Worm (Caenorhabditis elegans) whole organism, dauer: Measurements from ENCODE around the gene madd-2.

ENCODE experiments used
- unc-62 ChIP-seq: sonication (generic microtip); optimal IDR thresholded peaks from 2 replicates; lab custom pipeline; 2017; ENCODE audit warnings: missing biosample characterization, missing genetic modification reagents, missing genetic modification characterization

madd-2 gene

DNA sequence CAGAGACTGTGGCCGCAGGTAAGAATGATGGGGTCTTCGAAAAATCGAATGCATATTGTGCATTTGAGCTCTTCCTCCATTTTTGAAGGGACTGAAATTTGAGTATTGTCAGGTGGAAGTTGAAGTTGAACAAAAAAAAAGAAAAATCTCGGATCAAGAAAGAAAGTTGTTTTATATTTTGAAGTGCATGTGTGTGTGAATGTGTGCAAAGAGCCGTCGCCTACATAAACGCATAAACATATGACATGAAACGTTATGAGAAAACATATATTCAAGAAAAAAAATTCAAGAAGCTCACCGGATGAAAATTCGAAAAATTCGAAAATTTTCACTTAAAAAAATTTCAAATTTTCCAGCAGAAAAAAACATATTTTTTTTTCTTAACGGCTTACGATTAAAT, at the start of gene madd-2:
Gene madd-2, minus strand, starts transcription at position 101 of the 400 bp plus-strand sequence.
- no peak for TF ChIP-seq unc-62

DNA sequence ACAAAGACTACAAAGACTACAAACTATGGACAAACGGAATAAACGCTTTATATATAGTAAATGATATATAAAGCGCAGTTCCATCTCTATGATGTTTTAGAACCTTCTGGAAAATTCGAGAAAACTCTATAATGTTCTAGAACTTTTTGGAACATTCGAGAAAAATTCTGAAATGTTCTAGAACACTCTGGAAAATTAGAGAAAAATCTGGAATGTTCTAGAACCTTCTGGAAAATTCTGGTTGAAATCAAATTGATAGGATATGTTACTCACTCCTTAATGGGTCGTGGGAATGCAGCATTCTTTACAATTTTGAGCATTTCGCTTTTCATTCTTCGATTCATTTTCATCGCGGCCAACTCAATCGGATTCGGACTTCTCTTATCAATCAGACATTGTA, 43.3 kb upstream of the madd-2 start:
- TF ChIP-seq unc-62 = no peak

DNA sequence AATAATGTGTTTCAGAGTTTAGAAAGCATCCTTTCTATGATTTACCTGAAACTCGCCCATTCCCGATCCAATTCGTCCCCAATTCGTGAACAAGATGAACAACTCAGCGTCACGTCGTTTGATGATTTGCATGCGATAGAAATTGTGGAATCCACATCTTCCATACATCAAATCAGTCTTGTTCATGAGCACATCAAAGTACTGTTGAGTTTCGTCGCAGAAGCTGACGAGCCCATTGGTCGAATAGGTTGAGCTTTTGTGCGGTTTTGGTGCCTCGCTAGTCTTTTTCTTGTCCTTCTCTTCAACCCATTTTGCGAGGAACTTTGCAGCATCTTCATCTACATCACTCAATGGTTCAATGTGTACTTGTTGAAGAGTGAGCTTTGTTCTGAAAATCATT, 42.7 kb upstream of the madd-2 start:
- TF ChIP-seq unc-62 = no peak

DNA sequence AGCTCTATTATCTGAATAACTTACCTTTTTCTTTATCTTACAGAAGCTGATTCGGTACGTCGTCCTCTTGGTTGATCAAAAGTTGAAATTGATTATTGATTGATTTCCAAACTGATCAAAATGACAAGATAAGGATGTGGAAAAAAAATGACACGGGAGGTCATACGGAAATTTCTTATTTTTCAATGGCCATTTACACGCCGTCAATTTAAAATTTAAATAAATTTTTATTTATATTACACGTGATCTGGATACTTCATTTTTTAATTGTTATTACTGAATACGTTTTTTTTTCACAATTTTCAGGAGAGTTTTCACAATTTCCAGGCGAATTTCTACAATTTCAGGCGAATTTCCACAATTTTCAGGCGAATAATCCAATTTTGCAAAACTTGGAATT, 40.7 kb upstream of the madd-2 start, which contains the start of gene Y75B7B.2:
Gene Y75B7B.2, minus strand, starts transcription at position 101 of the 400 bp plus-strand sequence.
- TF ChIP-seq unc-62 = no peak

DNA sequence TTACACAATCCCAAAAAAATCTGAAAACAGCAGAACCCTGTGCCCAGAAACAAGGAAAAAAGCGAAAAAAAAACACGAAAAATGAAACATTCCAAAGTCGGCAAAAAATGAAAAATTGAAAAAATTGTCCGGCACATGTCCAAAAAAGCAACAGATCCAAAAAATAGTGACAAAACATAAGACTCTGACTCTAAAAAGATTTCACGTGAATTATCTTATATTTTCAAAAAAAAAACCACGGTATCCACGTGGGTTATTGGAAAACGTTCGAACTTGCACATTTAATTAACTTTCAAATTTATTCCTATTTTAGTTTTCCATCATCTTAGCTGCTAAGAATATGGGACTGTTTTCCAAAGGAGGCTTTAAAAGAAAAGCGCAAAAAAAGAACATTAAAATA, 35.4 kb upstream of the madd-2 start, which contains the start of gene Y75B7B.1:
Gene Y75B7B.1, plus strand, starts transcription at position 301 of the 400 bp plus-strand sequence.
- no peak for TF ChIP-seq unc-62

DNA sequence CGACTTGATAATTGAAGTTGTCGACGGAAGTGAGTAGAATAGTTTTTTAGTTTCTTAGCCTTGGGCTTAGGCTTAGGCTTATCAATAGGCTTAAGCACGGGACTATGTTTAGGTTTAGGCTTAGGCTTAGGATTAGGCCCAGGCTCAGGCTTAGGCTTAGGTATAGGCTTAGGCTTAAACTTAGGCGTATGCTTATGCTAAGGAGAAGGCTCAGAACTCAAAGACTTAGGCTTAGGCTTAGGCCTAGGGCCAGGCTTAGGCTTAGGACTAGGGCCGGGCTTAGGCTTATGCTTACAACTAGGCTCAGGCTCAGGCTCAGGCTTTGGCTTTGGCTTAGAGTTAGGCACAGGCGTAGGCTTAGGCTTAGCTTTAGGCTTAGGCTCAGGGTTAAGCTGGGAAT, 31.3 kb upstream of the madd-2 start:
- TF ChIP-seq unc-62 = no peak

DNA sequence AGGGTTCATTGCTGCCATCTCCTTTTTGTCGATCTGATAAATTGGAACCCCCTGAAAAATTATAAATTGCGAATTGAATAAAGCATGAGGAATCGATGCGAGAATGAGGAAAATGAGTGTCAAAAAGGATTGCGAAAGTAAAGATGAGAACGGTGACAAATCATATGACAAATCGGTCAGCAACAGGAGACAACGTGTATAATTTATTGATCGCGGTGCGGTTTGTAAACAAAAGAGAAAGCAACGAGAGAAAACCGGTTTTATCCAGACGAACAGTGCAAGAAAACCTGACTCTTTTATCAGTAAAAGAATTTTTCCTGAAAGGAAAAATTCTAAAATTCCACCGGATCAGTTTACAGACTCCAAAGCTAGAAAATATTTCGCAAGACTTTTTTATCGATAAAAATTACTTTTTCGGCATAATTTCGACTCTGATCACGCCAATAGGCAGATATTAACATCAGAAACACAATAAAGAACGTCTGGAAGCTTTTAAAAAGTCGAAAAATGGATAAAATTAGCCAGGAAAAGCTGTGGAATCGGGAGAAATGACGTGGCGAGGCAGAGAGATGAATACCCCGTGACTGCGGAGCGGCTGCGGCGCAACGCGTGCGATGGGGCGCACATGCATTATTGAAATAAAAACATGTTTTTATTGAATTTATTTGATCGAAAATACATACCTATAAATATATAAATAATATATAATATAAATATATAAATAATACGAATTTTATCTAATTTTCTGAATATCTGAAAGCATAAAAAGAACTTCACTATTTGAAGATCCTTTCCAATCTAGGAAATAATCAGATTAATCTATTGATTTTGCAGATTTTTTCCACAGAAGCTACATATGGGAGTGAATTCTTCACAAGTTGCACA, 28.9 kb upstream of the madd-2 start, which contains the start of the genes rab-1 and C39F7.5:
Gene rab-1, minus strand, starts transcription at position 51 of the 885 bp plus-strand sequence.
Gene C39F7.5, plus strand, starts transcription at position 835 of the 885 bp plus-strand sequence.
- TF ChIP-seq unc-62 = no peak

DNA sequence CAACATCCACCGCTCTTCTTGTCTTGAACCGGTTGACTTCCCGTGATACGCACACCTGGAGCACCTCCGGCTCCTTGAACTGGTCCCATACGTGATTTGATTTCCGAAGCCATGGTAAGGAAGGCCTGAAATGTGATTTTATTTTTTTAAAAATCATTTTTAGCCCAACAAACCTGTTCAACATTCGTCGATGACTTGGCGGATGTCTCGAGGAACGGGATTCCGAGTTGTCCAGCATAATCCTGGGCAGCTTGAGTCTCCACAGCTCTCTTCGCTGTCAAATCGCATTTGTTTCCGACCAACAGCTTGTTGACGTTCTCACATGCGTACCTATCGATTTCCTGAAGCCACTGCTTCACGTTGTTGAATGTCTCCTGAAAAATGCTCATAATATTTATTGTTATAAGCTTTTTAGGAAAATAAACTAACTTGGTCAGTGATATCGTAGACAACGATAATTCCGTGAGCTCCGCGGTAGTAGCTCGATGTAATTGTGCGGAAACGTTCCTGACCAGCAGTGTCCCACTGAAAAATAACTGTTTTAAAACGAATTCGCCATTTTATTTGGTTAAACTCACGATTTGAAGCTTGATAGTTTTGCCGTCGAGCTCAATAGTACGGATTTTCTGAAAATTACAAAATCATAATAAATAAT, 27.9 kb upstream of the madd-2 start:
- no peak for TF ChIP-seq unc-62

DNA sequence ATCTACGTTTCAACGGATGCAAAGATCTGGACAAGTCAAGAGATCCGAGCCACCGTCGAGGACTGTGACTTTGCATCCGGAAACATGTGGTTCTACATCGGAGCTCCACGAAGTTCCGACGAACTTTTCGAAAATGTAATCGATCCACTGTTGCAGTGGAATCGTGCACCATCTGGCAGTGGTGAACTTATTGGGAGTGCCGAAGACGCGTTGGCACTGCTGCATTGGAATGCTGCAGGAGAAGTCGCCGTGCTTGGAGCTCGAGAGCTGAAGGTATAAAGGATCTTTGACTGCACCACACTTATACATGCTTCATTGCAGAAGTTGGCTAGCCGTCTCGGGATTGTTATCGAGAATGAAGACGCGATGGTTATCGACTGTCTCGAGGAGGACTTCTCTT, 26.8 kb upstream of the madd-2 start:
- TF ChIP-seq unc-62 = no peak

DNA sequence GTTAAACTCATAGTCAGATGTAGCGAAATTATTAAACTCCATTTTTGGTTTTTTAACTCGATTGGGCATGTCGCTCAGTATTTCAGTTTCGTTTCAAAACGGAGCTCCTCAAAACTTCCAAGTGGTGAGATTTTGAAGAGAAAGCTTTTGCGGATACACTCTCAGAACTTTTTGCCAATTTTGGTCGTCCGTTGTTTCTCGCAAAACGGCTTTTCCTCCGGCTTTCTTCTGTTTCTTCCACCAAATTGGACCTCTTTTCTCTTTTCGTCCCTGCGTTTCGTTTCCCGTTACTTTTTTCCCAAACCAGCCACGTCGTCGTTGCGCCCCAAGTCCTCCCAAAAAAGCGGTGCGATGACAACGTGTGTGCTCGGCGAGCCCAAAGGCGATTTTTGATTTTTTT, 24.8 kb upstream of the madd-2 start, which contains the start of gene C39F7.1:
Gene C39F7.1, plus strand, starts transcription at position 301 of the 400 bp plus-strand sequence.
- TF ChIP-seq unc-62 = no peak

DNA sequence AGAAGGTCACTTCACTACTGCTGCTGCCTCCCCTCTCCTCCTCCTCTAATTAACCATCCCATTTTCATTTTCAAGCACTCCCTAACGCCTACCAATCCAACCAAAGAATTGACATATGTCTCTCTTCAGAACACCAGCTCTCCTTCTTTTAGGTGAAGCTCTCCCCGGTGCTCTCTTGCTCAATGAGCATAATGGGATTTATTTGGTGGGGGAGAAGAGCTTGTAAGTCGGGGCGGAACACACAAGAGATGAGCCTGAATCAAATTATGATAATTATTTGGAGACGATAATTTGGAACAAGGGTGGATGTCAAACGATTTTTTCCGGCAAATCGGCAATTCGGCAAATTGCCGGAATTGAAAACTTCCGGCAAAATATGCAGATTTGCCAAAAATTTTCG, 17.5 kb upstream of the madd-2 start:
- TF ChIP-seq unc-62 = no peak

DNA sequence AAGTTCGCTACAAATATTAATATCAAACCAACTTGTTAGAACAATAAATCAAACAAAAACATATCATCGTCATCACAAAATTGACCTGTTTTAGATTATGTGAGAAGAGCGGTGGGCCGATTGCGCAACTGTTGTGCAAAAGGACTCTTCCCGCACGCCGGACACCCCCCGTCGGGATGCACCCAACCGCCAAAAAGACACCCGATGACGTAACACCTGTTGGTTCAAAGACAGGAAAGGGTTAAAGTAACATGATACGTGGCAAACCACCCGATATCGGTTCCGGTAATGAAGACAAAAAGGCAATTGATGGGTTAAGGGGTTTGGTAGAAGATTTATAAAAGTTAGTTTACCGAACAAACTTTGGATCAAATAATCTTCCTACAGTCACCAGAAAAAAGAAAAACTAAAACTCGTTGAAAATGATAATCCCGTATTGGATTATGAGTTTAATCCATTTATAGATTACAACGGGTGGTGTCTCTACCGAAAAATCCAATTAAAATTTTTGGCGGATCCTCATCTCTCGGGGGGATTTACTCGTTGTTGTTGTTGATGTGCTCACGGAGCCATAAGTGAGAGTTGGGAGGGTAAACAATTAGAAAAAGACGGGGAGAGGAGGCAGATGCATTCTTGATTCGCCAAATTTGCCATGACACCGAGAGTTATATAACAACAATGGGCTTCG, 8.9 kb upstream of the madd-2 start:
- no peak for TF ChIP-seq unc-62

DNA sequence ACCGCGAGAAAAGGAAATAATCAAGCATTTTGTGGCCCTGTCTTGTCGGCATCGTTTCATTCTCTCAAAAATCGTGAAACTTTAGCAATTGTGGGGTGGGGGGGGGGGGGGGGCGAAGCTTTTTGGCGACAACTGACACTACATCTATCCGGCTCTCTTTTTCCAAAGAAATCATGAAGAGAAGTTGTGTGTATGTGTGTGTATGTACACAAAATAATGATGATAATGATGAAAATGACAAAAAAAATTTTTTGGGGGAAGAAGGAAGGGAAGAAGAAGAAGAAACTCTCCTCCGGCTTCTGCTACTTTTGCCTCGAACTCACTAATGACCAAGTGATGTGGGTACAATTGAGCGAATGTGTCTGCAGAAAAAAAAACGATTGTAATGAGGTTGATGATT, 7.8 kb upstream of the madd-2 start:
- TF ChIP-seq unc-62 = no peak

DNA sequence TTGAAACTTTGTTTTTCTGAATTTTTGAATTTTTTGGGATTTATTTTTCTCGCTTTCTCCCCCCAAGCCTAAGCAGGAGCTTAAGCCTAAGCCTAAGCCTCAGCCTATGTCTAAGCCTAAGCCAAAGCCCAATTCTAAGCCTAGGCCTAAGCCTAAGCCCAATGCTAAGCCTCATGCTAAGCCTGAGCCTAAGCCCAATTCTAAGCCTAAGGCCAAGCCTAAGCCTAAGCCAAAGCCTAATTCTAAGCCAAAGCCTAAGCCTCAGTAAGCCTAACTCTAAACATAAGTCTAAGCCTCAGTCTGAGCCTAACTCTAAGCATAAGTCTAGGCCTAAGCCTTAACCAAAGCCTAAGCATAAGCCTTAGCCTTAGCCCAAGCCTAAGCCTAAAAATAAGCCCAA, 7.2 kb upstream of the madd-2 start:
- TF ChIP-seq unc-62 = no peak

DNA sequence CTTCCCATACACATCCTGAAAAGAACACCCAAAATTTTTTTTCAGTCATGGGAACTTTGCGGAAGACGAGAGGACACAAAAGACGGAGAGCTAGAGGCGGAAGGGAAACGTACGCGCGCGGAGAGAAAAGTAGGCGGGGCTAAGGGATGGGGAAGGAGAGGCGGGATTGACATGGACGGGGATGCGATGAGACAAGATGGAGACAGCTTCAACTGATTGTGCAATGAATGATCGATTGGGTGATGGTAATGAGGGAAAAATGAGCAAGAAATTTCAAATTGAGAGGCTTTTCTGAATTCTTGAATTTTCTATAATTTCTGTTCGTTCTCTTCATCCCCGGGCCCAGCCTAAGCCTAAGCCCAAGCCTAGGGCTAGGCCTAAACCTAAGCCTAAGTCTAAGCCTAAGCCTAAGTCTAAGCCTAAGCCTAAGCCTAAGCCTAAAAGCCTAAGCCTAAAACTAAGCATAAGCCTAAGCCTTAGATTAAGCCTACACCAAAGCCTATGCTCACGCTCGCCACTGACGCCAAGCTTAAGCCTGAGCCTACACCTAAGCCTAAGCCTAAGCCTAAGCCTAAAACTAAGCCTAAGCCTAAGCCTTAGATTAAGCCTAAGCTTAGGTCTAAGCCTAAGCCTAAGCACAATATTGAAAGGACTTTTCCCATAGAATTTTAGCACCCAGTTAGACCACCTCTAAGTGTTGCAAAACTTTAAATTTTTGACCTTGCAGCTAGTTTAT, 1.2 kb upstream of the madd-2 start:
- TF ChIP-seq unc-62 = no peak

DNA sequence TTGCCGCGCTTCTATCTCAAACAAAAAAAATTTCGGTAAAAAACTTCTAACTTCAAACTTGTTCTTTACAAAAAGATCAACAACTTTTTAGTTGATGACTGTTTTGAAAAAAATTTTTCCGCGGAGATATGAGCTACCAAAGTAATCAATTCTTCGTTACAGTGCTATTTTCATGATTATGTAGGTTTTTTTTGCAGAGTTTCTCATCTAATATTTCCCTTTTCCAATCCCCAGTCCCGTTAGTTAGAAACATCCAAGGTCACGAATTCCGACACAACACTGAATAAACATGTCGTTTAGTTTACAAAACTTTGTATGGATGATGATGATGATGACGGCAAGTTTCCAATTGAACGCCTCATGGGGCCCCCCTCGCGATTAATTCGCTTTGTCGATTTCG, 2.7 kb downstream of the madd-2 start:
- no peak for TF ChIP-seq unc-62
